Worm (Caenorhabditis elegans) whole organism, L4 larva: Measurements from ENCODE around the gene bcl-11.

ENCODE experiments used
- D1046.2 ChIP-seq: fragments of 200-800 bp; sonication (Bioruptor generic); IDR thresholded peaks from 2 replicates; pipeline ENCODE4 v1.3.6; 2022; ENCODE audit warnings: missing genetic modification characterization, missing compliant biosample characterization
- F37D6.2 ChIP-seq: sonication (generic microtip); optimal IDR thresholded peaks from 2 replicates; lab custom pipeline; 2016; ENCODE audit warnings: mild to moderate bottlenecking, missing genetic modification characterization, missing compliant biosample characterization
- F44E2.7 ChIP-seq: fragments of 200-800 bp; sonication (Bioruptor generic); IDR thresholded peaks from 2 replicates; pipeline ENCODE4 v2.1.2; 2022; ENCODE audit warnings: missing genetic modification characterization, missing compliant biosample characterization
- F49E8.2 ChIP-seq: sonication (generic microtip); optimal IDR thresholded peaks from 2 replicates; lab custom pipeline; 2016; ENCODE audit warnings: missing compliant biosample characterization, mild to moderate bottlenecking, missing genetic modification characterization, borderline replicate concordance
- aha-1 ChIP-seq: fragments of 150-350 bp; peaks from one replicate; lab custom pipeline; 2014; ENCODE audit warnings: missing biosample characterization, missing genetic modification characterization
- ama-1 ChIP-seq: fragments of 150-350 bp; optimal IDR thresholded peaks from 2 replicates; lab custom pipeline; 2014; ENCODE audit warnings: inconsistent platforms, mixed read lengths
- ceh-20 ChIP-seq: fragments of 200-800 bp; sonication (Bioruptor generic); IDR thresholded peaks from 2 replicates; pipeline ENCODE4 v1.3.6; 2022; ENCODE audit warnings: missing genetic modification reagents, missing genetic modification characterization, missing compliant biosample characterization
- ceh-44 ChIP-seq: fragments of 200-800 bp; sonication (Bioruptor generic); IDR thresholded peaks from 2 replicates; pipeline ENCODE4 v1.3.6; 2022; ENCODE audit warnings: missing genetic modification reagents, missing genetic modification characterization, missing compliant biosample characterization
- ces-1 ChIP-seq: fragments of 150-350 bp; sonication (generic microtip); optimal IDR thresholded peaks from 4 replicates; lab custom pipeline; 2014; ENCODE audit warnings: missing biosample characterization, missing genetic modification reagents, missing genetic modification characterization
- daf-16 ChIP-seq, 3 experiments: sonication (generic microtip); optimal IDR thresholded peaks; 2 replicates each; lab custom pipeline; 2016 to 2017; ENCODE audit warnings: missing genetic modification characterization in 3 of 3, missing genetic modification reagents in 3 of 3, mild to moderate bottlenecking in 2 of 3, missing compliant biosample characterization in 2 of 3, missing biosample characterization in 1 of 3, moderate library complexity in 1 of 3
- daf-19 ChIP-seq: fragments of 200-800 bp; sonication (Bioruptor generic); conservative IDR thresholded peaks from 2 replicates; pipeline ENCODE4 v1.3.6; 2022; ENCODE audit warnings: missing genetic modification characterization, missing compliant biosample characterization
- daf-8 ChIP-seq: fragments of 200-800 bp; sonication (Bioruptor generic); IDR thresholded peaks from 2 replicates; pipeline ENCODE4 v1.3.6; 2022; ENCODE audit warnings: missing genetic modification characterization, missing compliant biosample characterization
- dmd-6 ChIP-seq: fragments of 200-800 bp; sonication (Bioruptor generic); IDR thresholded peaks from 2 replicates; pipeline ENCODE4 v1.3.6; 2022; ENCODE audit warnings: missing genetic modification reagents, missing genetic modification characterization, missing compliant biosample characterization
- dpl-1 ChIP-seq: fragments of 150-350 bp; optimal IDR thresholded peaks from 2 replicates; lab custom pipeline; 2014; ENCODE audit warnings: missing biosample characterization, missing genetic modification reagents, missing genetic modification characterization
- duxl-1 ChIP-seq: sonication (generic microtip); optimal IDR thresholded peaks from 2 replicates; lab custom pipeline; 2016; ENCODE audit warnings: mild to moderate bottlenecking, missing genetic modification characterization, moderate library complexity, missing compliant biosample characterization; ENCODE audit not compliant: poor library complexity
- fkh-10 ChIP-seq: fragments of 150-350 bp; optimal IDR thresholded peaks from 2 replicates; lab custom pipeline; 2014; ENCODE audit warnings: missing biosample characterization, missing genetic modification reagents, missing genetic modification characterization
- gei-8 ChIP-seq: fragments of 200-800 bp; sonication (Bioruptor generic); optimal IDR thresholded peaks from 2 replicates; lab custom pipeline; 2018; ENCODE audit warnings: mild to moderate bottlenecking, missing genetic modification characterization, missing compliant biosample characterization
- hlh-11 ChIP-seq: fragments of 200-800 bp; sonication (Bioruptor generic); optimal IDR thresholded peaks from 2 replicates; lab custom pipeline; 2018; ENCODE audit warnings: mild to moderate bottlenecking, missing genetic modification characterization, missing compliant biosample characterization
- hlh-30 ChIP-seq: sonication (generic microtip); optimal IDR thresholded peaks from 2 replicates; lab custom pipeline; 2017; ENCODE audit warnings: antibody characterized with exemption, mild to moderate bottlenecking, missing genetic modification characterization, missing compliant biosample characterization; ENCODE audit not compliant: insufficient read depth
- hmg-1.1 ChIP-seq: fragments of 200-800 bp; sonication (Bioruptor generic); IDR thresholded peaks from 2 replicates; pipeline ENCODE4 v1.3.6; 2022; ENCODE audit warnings: missing genetic modification reagents, missing genetic modification characterization, missing compliant biosample characterization
- lim-7 ChIP-seq: fragments of 200-800 bp; sonication (Bioruptor generic); IDR thresholded peaks from 2 replicates; pipeline ENCODE4 v1.3.6; 2022; ENCODE audit warnings: missing genetic modification characterization, missing compliant biosample characterization
- lin-1 ChIP-seq: fragments of 200-800 bp; sonication (Bioruptor generic); IDR thresholded peaks from 2 replicates; pipeline ENCODE4 v1.3.6; 2022; ENCODE audit warnings: missing genetic modification reagents, missing genetic modification characterization, missing compliant biosample characterization
- lin-13 ChIP-seq: fragments of 150-350 bp; optimal IDR thresholded peaks from 2 replicates; lab custom pipeline; 2014; ENCODE audit warnings: missing biosample characterization, missing genetic modification reagents, missing genetic modification characterization
- lin-39 ChIP-seq: fragments of 150-350 bp; optimal IDR thresholded peaks from 2 replicates; lab custom pipeline; 2014; ENCODE audit warnings: missing biosample characterization, missing genetic modification reagents, missing genetic modification characterization
- lir-3 ChIP-seq: sonication (generic microtip); optimal IDR thresholded peaks from 2 replicates; lab custom pipeline; 2016; ENCODE audit warnings: mild to moderate bottlenecking, missing genetic modification characterization, missing compliant biosample characterization
- lsy-2 ChIP-seq, 2 experiments: fragments of 150-350 bp in 1 of 2; sonication (generic microtip) in 1 of 2; optimal IDR thresholded peaks; 2 replicates each; lab custom pipeline; 2014 to 2017; ENCODE audit warnings: missing biosample characterization in 2 of 2, missing genetic modification characterization in 2 of 2
- mdl-1 ChIP-seq, 2 experiments: fragments of 150-350 bp in 1 of 2; sonication (generic microtip) in 1 of 2; optimal IDR thresholded peaks; 2 replicates each; lab custom pipeline; 2014 to 2017; ENCODE audit warnings: missing biosample characterization in 2 of 2, missing genetic modification characterization in 2 of 2
- mep-1 ChIP-seq: fragments of 150-350 bp; sonication (generic microtip); optimal IDR thresholded peaks from 3 replicates; lab custom pipeline; 2014; ENCODE audit warnings: missing biosample characterization, missing genetic modification characterization
- mes-2 ChIP-seq: sonication (generic microtip); optimal IDR thresholded peaks from 2 replicates; lab custom pipeline; 2016; ENCODE audit warnings: missing genotype, mild to moderate bottlenecking, missing genetic modification characterization, missing compliant biosample characterization; ENCODE audit not compliant: poor library complexity, severe bottlenecking
- mxl-3 ChIP-seq: fragments of 200-800 bp; sonication (Bioruptor generic); optimal IDR thresholded peaks from 2 replicates; lab custom pipeline; 2018; ENCODE audit warnings: mild to moderate bottlenecking, missing genetic modification characterization, missing compliant biosample characterization
- nhr-10 ChIP-seq: fragments of 150-350 bp; optimal IDR thresholded peaks from 2 replicates; lab custom pipeline; 2014; ENCODE audit warnings: missing biosample characterization, missing genetic modification characterization
- nhr-11 ChIP-seq: fragments of 150-350 bp; optimal IDR thresholded peaks from 2 replicates; lab custom pipeline; 2014; ENCODE audit warnings: missing biosample characterization, missing genetic modification characterization
- nhr-25 ChIP-seq: sonication (generic microtip); optimal IDR thresholded peaks from 2 replicates; lab custom pipeline; 2017; ENCODE audit warnings: missing genetic modification characterization, mild to moderate bottlenecking, missing compliant biosample characterization, antibody characterized with exemption, moderate library complexity, borderline replicate concordance; ENCODE audit not compliant: insufficient read depth
- nhr-28 ChIP-seq: fragments of 150-350 bp; optimal IDR thresholded peaks from 2 replicates; lab custom pipeline; 2014; ENCODE audit warnings: missing biosample characterization, missing genetic modification characterization
- nhr-42 ChIP-seq: fragments of 200-800 bp; sonication (Bioruptor generic); IDR thresholded peaks from 2 replicates; pipeline ENCODE4 v1.3.6; 2022; ENCODE audit warnings: missing genetic modification characterization, missing compliant biosample characterization
- nhr-6 ChIP-seq: fragments of 150-350 bp; optimal IDR thresholded peaks from 2 replicates; lab custom pipeline; 2014; ENCODE audit warnings: missing biosample characterization, missing genetic modification characterization
- nhr-76 ChIP-seq: fragments of 150-350 bp; optimal IDR thresholded peaks from 2 replicates; lab custom pipeline; 2014; ENCODE audit warnings: missing biosample characterization, missing genetic modification characterization
- rbr-2 ChIP-seq: sonication (generic microtip); optimal IDR thresholded peaks from 2 replicates; lab custom pipeline; 2016; ENCODE audit warnings: missing genotype, missing genetic modification characterization, missing compliant biosample characterization
- set-16 ChIP-seq: fragments of 200-800 bp; sonication (Bioruptor generic); IDR thresholded peaks from 2 replicates; pipeline ENCODE4 v1.3.6; 2022; ENCODE audit warnings: missing genetic modification reagents, missing genetic modification characterization, missing compliant biosample characterization
- skn-1 ChIP-seq: fragments of 150-350 bp; optimal IDR thresholded peaks from 2 replicates; lab custom pipeline; 2014; ENCODE audit warnings: missing biosample characterization, missing genetic modification characterization
- spr-1 ChIP-seq: sonication (generic microtip); optimal IDR thresholded peaks from 2 replicates; lab custom pipeline; 2016; ENCODE audit warnings: mild to moderate bottlenecking, missing genetic modification characterization, missing compliant biosample characterization
- spr-3 ChIP-seq: fragments of 200-800 bp; sonication (Bioruptor generic); optimal IDR thresholded peaks from 2 replicates; lab custom pipeline; 2018; ENCODE audit warnings: mild to moderate bottlenecking, missing genetic modification characterization, missing compliant biosample characterization
- unc-39 ChIP-seq: sonication (generic microtip); optimal IDR thresholded peaks from 2 replicates; lab custom pipeline; 2017; ENCODE audit warnings: missing biosample characterization, missing genetic modification characterization
- zfp-3 ChIP-seq: fragments of 200-800 bp; sonication (Bioruptor generic); conservative IDR thresholded peaks from 2 replicates; pipeline ENCODE4 v1.3.6; 2022; ENCODE audit warnings: missing genetic modification reagents, missing genetic modification characterization, missing compliant biosample characterization
- zip-2 ChIP-seq: fragments of 150-350 bp; optimal IDR thresholded peaks from 2 replicates; lab custom pipeline; 2014; ENCODE audit warnings: missing biosample characterization, missing genetic modification characterization

Gene bcl-11

DNA sequence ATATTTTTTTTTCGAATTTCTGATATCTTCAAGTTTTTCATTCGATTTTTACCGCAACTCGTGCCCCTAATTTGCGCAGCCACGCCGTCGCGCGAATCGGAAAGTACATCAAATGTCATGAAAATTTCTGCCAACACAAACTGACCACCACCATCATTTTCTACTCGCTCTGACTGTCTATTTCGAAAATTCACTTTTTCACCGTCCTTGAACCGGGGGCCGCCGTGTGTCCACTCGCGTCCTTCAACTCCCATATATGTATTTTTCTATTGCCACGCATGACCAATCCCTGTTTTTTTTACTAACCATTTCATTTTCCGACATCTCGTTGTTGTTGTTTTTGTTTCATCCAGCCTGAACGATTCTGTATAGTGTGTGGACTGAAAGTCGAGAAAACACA, 6.2 kb upstream of the bcl-11 start:
- TF ChIP-seq hlh-11 (tag; lab: Kevin White, UChicago), result no peak
- TF ChIP-seq lin-1 (GFP tag; lab: Robert Waterston, UW), result no peak
- TF ChIP-seq nhr-6 (tag; lab: Kevin White, UChicago), result no peak
- no peak for TF ChIP-seq nhr-11 (tag; lab: Kevin White, UChicago)
- TF ChIP-seq skn-1 (tag; lab: Kevin White, UChicago), result no peak
- TF ChIP-seq nhr-10 (tag; lab: Kevin White, UChicago), result no peak
- TF ChIP-seq dpl-1, result no peak
- no peak for TF ChIP-seq spr-1 (tag; lab: Kevin White, UChicago)
- TF ChIP-seq lin-39, result no peak
- TF ChIP-seq hmg-1.1, result no peak
- no peak for TF ChIP-seq lsy-2 (tag; optimal IDR thresholded peaks at IDR 0.05; lab: Kevin White, UChicago)
- peak; percentile 38 for TF ChIP-seq hlh-30 (tag; lab: Kevin White, UChicago)
- peak; percentile 72 for TF ChIP-seq nhr-25 (tag; lab: Kevin White, UChicago)
- TF ChIP-seq nhr-28 (tag; lab: Kevin White, UChicago), result peak; percentile 5
- TF ChIP-seq daf-19 (GFP tag; lab: Robert Waterston, UW), result no peak
- peak; percentile 23 for TF ChIP-seq mxl-3
- TF ChIP-seq lin-13 (GFP tag; lab: Kevin White, UChicago), result no peak
- 0 out of 2 replicates have a peak, but pooled peaks have one; percentile 22 for TF ChIP-seq zfp-3 (GFP tag; lab: Robert Waterston, UW)
- TF ChIP-seq nhr-42, result no peak
- TF ChIP-seq mes-2 (tag; lab: Kevin White, UChicago), result no peak
- TF ChIP-seq ama-1 (lab: Kevin White, UChicago), result no peak
- TF ChIP-seq daf-16 (GFP tag; optimal IDR thresholded peaks at IDR 0.05; lab: Kevin White, UChicago), result no peak
- no peak for TF ChIP-seq daf-16 (tag; optimal IDR thresholded peaks at IDR 0.05; lab: Kevin White, UChicago)
- no peak for TF ChIP-seq daf-8 (GFP tag; lab: Robert Waterston, UW)
- TF ChIP-seq F44E2.7, result no peak
- TF ChIP-seq D1046.2, result no peak
- TF ChIP-seq gei-8 (GFP tag; lab: Kevin White, UChicago), result no peak
- no peak for TF ChIP-seq lir-3
- no peak for TF ChIP-seq lim-7 (GFP tag; lab: Robert Waterston, UW)

DNA sequence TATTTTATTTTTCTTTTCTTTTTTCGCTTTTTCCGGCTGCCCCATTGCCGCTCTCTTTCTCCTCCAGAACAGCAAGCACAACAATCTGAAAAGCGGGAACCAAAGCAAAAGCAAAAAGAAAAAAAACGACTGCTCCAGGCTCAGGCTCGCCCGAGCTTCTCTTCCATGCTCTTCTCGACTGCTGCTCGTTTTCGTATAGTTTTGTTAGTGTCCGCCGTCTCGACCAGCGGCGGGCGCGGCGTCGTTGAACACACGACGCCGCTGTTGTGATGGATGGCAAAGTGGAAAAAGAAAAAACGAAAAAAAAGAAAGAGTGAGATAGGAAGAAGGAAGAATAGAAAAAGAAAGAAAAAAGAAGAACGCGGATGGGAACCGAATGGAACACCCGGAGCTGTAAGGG, 5.7 kb upstream of the bcl-11 start:
- peak; percentile 46 for TF ChIP-seq mep-1 (tag; lab: Kevin White, UChicago)
- no peak for TF ChIP-seq skn-1 (tag; lab: Kevin White, UChicago)
- no peak for TF ChIP-seq ceh-44 (GFP tag; lab: Robert Waterston, UW)
- no peak for TF ChIP-seq nhr-28 (tag; lab: Kevin White, UChicago)
- peak; percentile 45 for TF ChIP-seq hlh-11 (tag; lab: Kevin White, UChicago)
- peak; percentile 54 for TF ChIP-seq aha-1 (tag; lab: Kevin White, UChicago)
- no peak for TF ChIP-seq nhr-11 (tag; lab: Kevin White, UChicago)
- no peak for TF ChIP-seq nhr-76 (tag; lab: Kevin White, UChicago)
- TF ChIP-seq dmd-6, result peak; percentile 20; the same call in 1 of the 2 replicates
- no peak for TF ChIP-seq F49E8.2
- no peak for TF ChIP-seq hlh-30 (tag; lab: Kevin White, UChicago)
- TF ChIP-seq set-16 (GFP tag; lab: Robert Waterston, UW), result peak; percentile 63
- no peak for TF ChIP-seq zip-2 (tag; lab: Kevin White, UChicago)
- peak in 1 of 2 experiments; percentile 58 for TF ChIP-seq mdl-1 (tag; optimal IDR thresholded peaks at IDR 0.05; lab: Kevin White, UChicago)
- TF ChIP-seq F37D6.2 (tag; lab: Kevin White, UChicago), result peak; percentile 19
- peak in 1 of 2 experiments; percentile 5 for TF ChIP-seq lsy-2 (tag; optimal IDR thresholded peaks at IDR 0.05; lab: Kevin White, UChicago)
- TF ChIP-seq ces-1, result no peak
- peak; percentile 68; the same call in 1 of the 2 replicates for TF ChIP-seq ceh-20 (GFP tag; lab: Robert Waterston, UW)
- no peak for TF ChIP-seq spr-1 (tag; lab: Kevin White, UChicago)
- peak; percentile 61 for TF ChIP-seq fkh-10 (GFP tag; lab: Kevin White, UChicago)
- no peak for TF ChIP-seq spr-3 (GFP tag; lab: Kevin White, UChicago)
- no peak for TF ChIP-seq unc-39 (tag; lab: Kevin White, UChicago)
- TF ChIP-seq hmg-1.1, result 0 out of 2 replicates have a peak, but pooled peaks have one; percentile 45
- TF ChIP-seq duxl-1 (tag; lab: Kevin White, UChicago), result no peak
- TF ChIP-seq rbr-2 (tag; lab: Kevin White, UChicago), result peak; percentile 45
- TF ChIP-seq daf-16 (GFP tag; optimal IDR thresholded peaks at IDR 0.05; lab: Kevin White, UChicago), result peak in 1 of 2 experiments; percentile 10
- TF ChIP-seq daf-16 (tag; optimal IDR thresholded peaks at IDR 0.05; lab: Kevin White, UChicago), result no peak
